Worm (Caenorhabditis elegans) whole organism, mixed stage, embryonic: Measurements from ENCODE around the gene srab-8.
A peak's percentile ranks its signal among the peaks of the same experiment; 100 is the strongest.

Experiments
- M03D4.4 ChIP-seq: sonication (generic microtip); optimal IDR thresholded peaks from 2 replicates; lab custom pipeline; 2017; ENCODE audit warnings: mild to moderate bottlenecking, missing genetic modification characterization, missing compliant biosample characterization
- blmp-1 ChIP-seq: fragments of 150-350 bp; optimal IDR thresholded peaks from 2 replicates; lab custom pipeline; 2014; ENCODE audit warnings: missing biosample characterization, missing genetic modification characterization
- ceh-39 ChIP-seq: fragments of 150-350 bp; optimal IDR thresholded peaks from 2 replicates; lab custom pipeline; 2014; ENCODE audit warnings: missing biosample characterization, missing genetic modification characterization
- ceh-43 ChIP-seq: fragments of 200-800 bp; sonication (Bioruptor generic); optimal IDR thresholded peaks from 2 replicates; lab custom pipeline; 2018; ENCODE audit warnings: mild to moderate bottlenecking, missing genetic modification characterization, moderate library complexity, missing compliant biosample characterization
- ces-1 ChIP-seq: fragments of 150-350 bp; optimal IDR thresholded peaks from 2 replicates; lab custom pipeline; 2014; ENCODE audit warnings: missing biosample characterization, missing genetic modification reagents, missing genetic modification characterization
- cnd-1 ChIP-seq: fragments of 200-800 bp; sonication (Bioruptor generic); optimal IDR thresholded peaks from 2 replicates; lab custom pipeline; 2018; ENCODE audit warnings: mild to moderate bottlenecking, missing genetic modification characterization, missing compliant biosample characterization
- drap-1 ChIP-seq: fragments of 200-800 bp; sonication (Bioruptor generic); optimal IDR thresholded peaks from 3 replicates; lab custom pipeline; 2018; ENCODE audit warnings: mild to moderate bottlenecking, missing genetic modification characterization, missing compliant biosample characterization
- elt-1 ChIP-seq: sonication (generic microtip); optimal IDR thresholded peaks from 2 replicates; lab custom pipeline; 2017; ENCODE audit warnings: missing genetic modification characterization, mild to moderate bottlenecking, missing compliant biosample characterization, antibody characterized with exemption, moderate library complexity, borderline replicate concordance; ENCODE audit not compliant: insufficient read depth
- elt-3 ChIP-seq: fragments of 150-350 bp; optimal IDR thresholded peaks from 2 replicates; lab custom pipeline; 2014; ENCODE audit warnings: missing biosample characterization, missing genetic modification characterization
- flh-1 ChIP-seq: fragments of 200-800 bp; sonication (Bioruptor generic); optimal IDR thresholded peaks from 2 replicates; lab custom pipeline; 2018; ENCODE audit warnings: mild to moderate bottlenecking, missing genetic modification characterization, moderate library complexity, missing compliant biosample characterization
- hlh-1 ChIP-seq: fragments of 150-350 bp; optimal IDR thresholded peaks from 2 replicates; lab custom pipeline; 2014; ENCODE audit warnings: missing biosample characterization, missing genetic modification reagents, missing genetic modification characterization
- lin-13 ChIP-seq: fragments of 150-350 bp; optimal IDR thresholded peaks from 2 replicates; lab custom pipeline; 2014; ENCODE audit warnings: missing biosample characterization, missing genetic modification characterization
- lin-32 ChIP-seq: fragments of 200-800 bp; sonication (Bioruptor generic); optimal IDR thresholded peaks from 2 replicates; lab custom pipeline; 2018; ENCODE audit warnings: mild to moderate bottlenecking, missing genetic modification characterization, missing compliant biosample characterization
- lsy-2 ChIP-seq: fragments of 150-350 bp; optimal IDR thresholded peaks from 2 replicates; lab custom pipeline; 2014; ENCODE audit warnings: missing biosample characterization, missing genetic modification characterization
- mab-5 ChIP-seq: fragments of 150-350 bp; optimal IDR thresholded peaks from 2 replicates; lab custom pipeline; 2014; ENCODE audit warnings: missing biosample characterization, missing genetic modification characterization
- mep-1 ChIP-seq: fragments of 150-350 bp; optimal IDR thresholded peaks from 2 replicates; lab custom pipeline; 2017; ENCODE audit warnings: missing biosample characterization, missing genetic modification reagents, missing genetic modification characterization, inconsistent platforms
- mls-2 ChIP-seq: sonication (generic microtip); optimal IDR thresholded peaks from 2 replicates; lab custom pipeline; 2016; ENCODE audit warnings: mild to moderate bottlenecking, missing genetic modification characterization, moderate library complexity, missing compliant biosample characterization
- nhr-12 ChIP-seq: fragments of 150-350 bp; optimal IDR thresholded peaks from 2 replicates; lab custom pipeline; 2014; ENCODE audit warnings: missing biosample characterization, missing genetic modification characterization
- nhr-237 ChIP-seq: fragments of 150-350 bp; optimal IDR thresholded peaks from 2 replicates; lab custom pipeline; 2014; ENCODE audit warnings: missing biosample characterization, missing genetic modification characterization
- nhr-28 ChIP-seq: fragments of 150-350 bp; optimal IDR thresholded peaks from 2 replicates; lab custom pipeline; 2014; ENCODE audit warnings: missing biosample characterization, missing genetic modification characterization
- pha-4 ChIP-seq: fragments of 150-350 bp; optimal IDR thresholded peaks from 2 replicates; lab custom pipeline; 2018; ENCODE audit warnings: missing biosample characterization, missing genetic modification reagents, missing genetic modification characterization
- sem-2 ChIP-seq: fragments of 200-800 bp; sonication (Bioruptor generic); optimal IDR thresholded peaks from 2 replicates; lab custom pipeline; 2018; ENCODE audit warnings: mild to moderate bottlenecking, missing genetic modification characterization, missing compliant biosample characterization
- snpc-4 ChIP-seq: fragments of 150-350 bp; optimal IDR thresholded peaks from 2 replicates; lab custom pipeline; 2014; ENCODE audit warnings: missing biosample characterization, missing genetic modification characterization
- sptf-1 ChIP-seq: sonication (generic microtip); optimal IDR thresholded peaks from 2 replicates; lab custom pipeline; 2017; ENCODE audit warnings: mild to moderate bottlenecking, missing genetic modification characterization, moderate library complexity, missing compliant biosample characterization
- tbx-8 ChIP-seq: fragments of 200-800 bp; sonication (Bioruptor generic); optimal IDR thresholded peaks from 2 replicates; lab custom pipeline; 2018; ENCODE audit warnings: mild to moderate bottlenecking, missing genetic modification characterization, moderate library complexity, missing compliant biosample characterization
- unc-120 ChIP-seq: sonication (generic microtip); optimal IDR thresholded peaks from 2 replicates; lab custom pipeline; 2017; ENCODE audit warnings: missing genetic modification characterization, missing compliant biosample characterization; ENCODE audit not compliant: poor library complexity, severe bottlenecking
- unc-39 ChIP-seq: fragments of 150-350 bp; optimal IDR thresholded peaks from 2 replicates; lab custom pipeline; 2014; ENCODE audit warnings: missing biosample characterization, missing genetic modification characterization
- unc-62 ChIP-seq: fragments of 150-350 bp; optimal IDR thresholded peaks from 2 replicates; lab custom pipeline; 2014; ENCODE audit warnings: missing biosample characterization, missing genetic modification reagents, missing genetic modification characterization
- ztf-11 ChIP-seq: fragments of 150-350 bp; optimal IDR thresholded peaks from 2 replicates; lab custom pipeline; 2014; ENCODE audit warnings: missing biosample characterization, missing genetic modification characterization

The srab-8 gene

ce11 chrV:3168650-3169049 lies 7.6 kb upstream of the srab-8 start, which contains the start of gene C36C5.15:
Gene C36C5.15 (minus strand): TSS chrV:3168750.
- TF ChIP-seq elt-1: no peak

ce11 chrV:3169838-3170237 lies 6.4 kb upstream of the srab-8 start, which contains the start of gene srbc-6:
Gene srbc-6 (plus strand): TSS chrV:3170138.
- TF ChIP-seq sem-2 (GFP tag; lab: Kevin White, UChicago) (no peak), unc-39 (tag; lab: Kevin White, UChicago) (no peak), lin-13 (tag; lab: Kevin White, UChicago) (no peak), lin-32 (no peak), ztf-11 (no peak), M03D4.4 (no peak), ceh-43 (no peak), snpc-4 (tag; lab: Kevin White, UChicago) (no peak), unc-120 (no peak), tbx-8 (no peak), ceh-39 (no peak), blmp-1 (tag; lab: Kevin White, UChicago) (no peak), ces-1 (GFP tag; lab: Kevin White, UChicago) (no peak), mab-5 (tag; lab: Kevin White, UChicago) (no peak), unc-62 (GFP tag; lab: Kevin White, UChicago) (no peak), lsy-2 (tag; lab: Kevin White, UChicago) (no peak), elt-3 (tag; lab: Kevin White, UChicago) (no peak), nhr-28 (no peak), elt-1 (no peak)

ce11 chrV:3171625-3172024 lies 4.6 kb upstream of the srab-8 start:
- no peak for TF ChIP-seq ceh-43
- TF ChIP-seq elt-1: no peak
- TF ChIP-seq mep-1 (tag; lab: Kevin White, UChicago): no peak
- TF ChIP-seq ztf-11: no peak
- TF ChIP-seq lin-13 (tag; lab: Kevin White, UChicago): no peak
- TF ChIP-seq lsy-2 (tag; lab: Kevin White, UChicago): no peak
- TF ChIP-seq lin-32: no peak
- TF ChIP-seq pha-4: no peak
- TF ChIP-seq nhr-237 (tag; lab: Kevin White, UChicago): no peak
- TF ChIP-seq M03D4.4: no peak
- TF ChIP-seq hlh-1 (tag; lab: Kevin White, UChicago): no peak

- TF ChIP-seq ceh-39 (no peak), ceh-43 (no peak), sptf-1 (tag; lab: Kevin White, UChicago) (no peak), unc-62 (GFP tag; lab: Kevin White, UChicago) (no peak), drap-1 (no peak), nhr-237 (tag; lab: Kevin White, UChicago) (no peak), cnd-1 (no peak), lsy-2 (tag; lab: Kevin White, UChicago) (no peak), M03D4.4 (no peak)
Measured at ce11 chrV:3185855-3186254, 9.6 kb downstream of the srab-8 start.

ce11 chrV:3188043-3188442 lies 11.8 kb downstream of the srab-8 start, which contains the start of gene lag-2:
Gene lag-2 (plus strand): TSS chrV:3188343.
- TF ChIP-seq nhr-12: no peak
- no peak for TF ChIP-seq mls-2
- TF ChIP-seq mep-1 (tag; lab: Kevin White, UChicago): no peak
- TF ChIP-seq unc-120: no peak
- TF ChIP-seq M03D4.4: no peak
- no peak for TF ChIP-seq snpc-4 (tag; lab: Kevin White, UChicago)
- no peak for TF ChIP-seq ztf-11
- TF ChIP-seq mab-5 (tag; lab: Kevin White, UChicago): no peak
- no peak for TF ChIP-seq elt-3 (tag; lab: Kevin White, UChicago)
- no peak for TF ChIP-seq lin-13 (tag; lab: Kevin White, UChicago)
- no peak for TF ChIP-seq flh-1 (GFP tag; lab: Kevin White, UChicago)
- no peak for TF ChIP-seq cnd-1

- TF ChIP-seq elt-3 (tag; lab: Kevin White, UChicago): peak; percentile 46
- peak; percentile 4 for TF ChIP-seq nhr-28
- no peak for TF ChIP-seq ceh-43
Measured at ce11 chrV:3193091-3193608, 16.9 kb downstream of the srab-8 start, which contains the start of the genes Y73C8B.3 and Y73C8B.9. Gene Y73C8B.3 (minus strand): TSS chrV:3193237. Gene Y73C8B.9 (plus strand): TSS chrV:3193558.
